Worm (Caenorhabditis elegans) whole organism, L4/young adult: Measurements from ENCODE around the gene F10E9.3.
"Not testable (repeated sequence)": the region's sequence is repeated elsewhere in the genome, so short reads cannot be mapped to it uniquely, and the experiment has no call there.

Experiments
- W03F9.2 ChIP-seq: fragments of 150-350 bp; optimal IDR thresholded peaks from 2 replicates; lab custom pipeline; 2014; ENCODE audit warnings: missing biosample characterization, missing genetic modification characterization
- dao-5 ChIP-seq: sonication (generic microtip); optimal IDR thresholded peaks from 2 replicates; lab custom pipeline; 2016; ENCODE audit warnings: missing genotype, missing genetic modification characterization, moderate library complexity, missing compliant biosample characterization
- him-1 ChIP-seq: sonication (generic microtip); optimal IDR thresholded peaks from 2 replicates; lab custom pipeline; 2016; ENCODE audit warnings: missing genotype, missing genetic modification reagents, missing genetic modification characterization, missing compliant biosample characterization

The F10E9.3 gene

DNA sequence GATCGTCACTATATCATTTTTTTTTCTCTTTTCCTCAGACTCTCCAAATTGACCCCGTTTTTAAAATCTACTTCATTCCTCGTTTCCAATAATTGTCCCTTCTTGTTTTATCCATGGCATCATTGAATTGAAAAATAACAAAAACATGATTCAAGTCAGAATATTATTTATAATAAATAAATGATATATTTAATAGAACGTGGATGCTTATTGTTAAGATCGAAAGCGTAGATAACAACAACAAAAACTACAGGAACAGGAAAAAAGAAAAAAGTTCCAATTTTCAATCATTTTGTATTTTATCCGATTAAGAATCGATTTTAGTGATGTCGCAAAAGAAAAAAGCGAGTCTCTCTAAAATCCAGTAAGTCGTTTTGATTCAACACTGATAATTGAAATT, 1.6 kb downstream of the F10E9.3 start, which contains the start of gene F10E9.2:
TSS of gene F10E9.2 (plus strand) at position 301 of the 400 bp plus-strand sequence.
- TF ChIP-seq W03F9.2 (tag; lab: Kevin White, UChicago) (no peak), dao-5 (tag; lab: Kevin White, UChicago) (no peak), him-1 (tag; lab: Kevin White, UChicago) (no peak)

DNA sequence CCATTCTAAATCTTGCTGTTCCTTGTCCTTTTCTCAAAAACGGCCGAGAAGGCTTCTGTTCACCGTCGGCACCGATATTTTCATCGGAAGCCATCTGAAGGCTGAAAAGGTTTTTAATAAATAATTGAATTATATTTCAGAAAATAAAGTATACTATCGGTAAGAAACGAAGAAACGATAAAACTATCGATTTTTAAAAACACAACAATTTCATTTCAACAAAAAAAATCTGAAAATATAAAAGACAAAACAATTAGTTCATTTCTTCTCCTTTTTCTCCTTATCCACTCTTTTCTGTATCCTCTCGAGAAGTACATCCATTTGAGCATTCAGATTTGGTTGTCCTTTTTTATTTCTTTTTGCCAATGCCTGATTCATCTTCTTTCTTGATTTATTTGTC, 7.7 kb downstream of the F10E9.3 start, which contains the start of gene sas-4:
TSS of gene sas-4 (minus strand) at position 101 of the 400 bp plus-strand sequence.
- TF ChIP-seq W03F9.2 (tag; lab: Kevin White, UChicago): no peak
- no peak for TF ChIP-seq dao-5 (tag; lab: Kevin White, UChicago)
- TF ChIP-seq him-1 (tag; lab: Kevin White, UChicago): no peak

DNA sequence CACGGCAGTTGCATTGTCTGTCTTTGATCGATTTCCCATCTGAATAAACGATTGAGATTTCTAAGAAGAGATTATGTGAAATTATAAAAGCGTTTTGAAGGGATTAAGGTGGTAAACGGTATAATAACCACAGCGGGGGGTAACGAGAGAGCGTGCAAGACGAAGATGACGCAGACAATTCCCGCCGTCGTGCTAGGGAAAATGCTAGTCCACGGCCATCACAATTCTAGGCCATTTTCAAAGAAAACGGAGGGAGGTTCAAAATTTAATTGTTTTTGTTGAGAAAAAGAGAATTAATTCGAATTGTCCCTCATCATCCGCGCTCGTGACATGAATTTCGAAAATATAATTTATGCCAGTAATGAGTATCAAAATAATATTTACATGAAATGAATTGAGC, 8.3 kb downstream of the F10E9.3 start, which contains the start of gene F10E9.11:
TSS of gene F10E9.11 (minus strand) at position 161 of the 400 bp plus-strand sequence.
- TF ChIP-seq dao-5 (tag; lab: Kevin White, UChicago) (no peak), him-1 (tag; lab: Kevin White, UChicago) (no peak), W03F9.2 (tag; lab: Kevin White, UChicago) (peak; percentile 80)

DNA sequence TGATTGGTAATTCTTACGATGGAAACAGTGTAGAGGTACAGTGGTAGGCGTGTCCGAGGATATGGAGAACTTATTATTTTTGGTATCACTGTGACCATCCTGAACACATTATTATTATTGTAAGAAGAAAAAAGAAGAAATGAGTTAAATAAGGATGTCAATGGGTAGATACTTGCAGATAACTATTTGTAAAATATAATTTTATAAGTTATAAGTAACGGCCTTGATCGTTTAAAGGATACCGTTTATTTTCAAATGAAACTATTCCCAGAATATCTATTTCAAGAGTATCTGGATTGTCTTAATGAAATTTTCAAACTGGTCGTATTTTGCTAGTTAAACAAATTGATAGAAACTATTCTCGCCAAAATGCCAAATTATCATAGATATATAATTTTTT, 9.4 kb downstream of the F10E9.3 start, which contains the start of gene F10E9.10:
TSS of gene F10E9.10 (minus strand) at position 101 of the 400 bp plus-strand sequence.
- TF ChIP-seq dao-5 (tag; lab: Kevin White, UChicago) (no peak), W03F9.2 (tag; lab: Kevin White, UChicago) (no peak)

DNA sequence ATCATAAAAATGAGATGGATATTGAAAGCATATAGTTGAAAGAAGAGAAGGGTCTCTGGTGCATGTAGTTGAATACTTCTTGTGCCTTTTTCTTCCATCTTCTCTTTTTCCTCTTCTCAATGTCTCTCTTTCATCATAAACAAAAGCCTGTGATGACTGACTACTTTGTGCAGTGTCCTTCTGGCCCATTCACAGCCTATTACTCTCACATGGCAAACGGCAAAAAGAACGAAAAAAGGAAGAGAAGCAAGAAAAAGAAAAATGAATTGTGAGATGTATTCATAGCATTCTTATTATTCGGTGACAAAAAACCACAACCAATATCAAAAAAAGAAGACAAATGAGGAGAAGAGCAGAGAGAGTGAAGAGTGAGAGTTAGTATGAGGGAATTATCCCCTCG, 10.4 kb downstream of the F10E9.3 start:
- TF ChIP-seq dao-5 (tag; lab: Kevin White, UChicago) (no peak), him-1 (tag; lab: Kevin White, UChicago) (no peak), W03F9.2 (tag; lab: Kevin White, UChicago) (no peak)

DNA sequence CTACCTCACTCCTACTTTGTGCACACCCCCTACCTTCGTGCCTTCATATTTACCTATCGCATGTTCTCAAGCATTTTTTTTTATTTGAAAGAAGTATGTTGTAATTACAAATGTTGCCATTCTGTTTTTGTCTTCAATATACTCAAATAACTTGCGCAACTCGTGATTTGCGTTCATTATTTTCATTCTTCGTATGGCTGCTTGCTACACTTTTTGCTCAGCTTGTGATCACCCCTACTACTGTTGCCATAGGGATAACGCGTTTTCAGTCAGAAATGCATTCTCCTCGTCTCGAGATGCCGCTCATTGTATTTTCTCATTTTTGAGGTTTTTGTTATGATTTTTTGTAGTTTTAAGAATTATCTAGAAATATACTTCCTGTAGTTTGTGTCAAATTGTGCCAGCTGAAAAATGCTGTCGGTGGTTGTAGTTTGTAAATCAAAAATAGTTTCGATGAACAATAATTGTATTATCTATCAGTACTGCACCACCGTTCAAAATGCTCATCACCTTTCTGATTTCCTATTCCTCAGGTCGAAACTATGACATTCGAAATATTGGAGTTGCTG, 11.9 kb downstream of the F10E9.3 start, which contains the start of gene F10E9.1:
TSS of gene F10E9.1 (plus strand) at position 519 of the 569 bp plus-strand sequence.
- no peak for TF ChIP-seq him-1 (tag; lab: Kevin White, UChicago)
- no peak for TF ChIP-seq W03F9.2 (tag; lab: Kevin White, UChicago)
- TF ChIP-seq dao-5 (tag; lab: Kevin White, UChicago): no peak

DNA sequence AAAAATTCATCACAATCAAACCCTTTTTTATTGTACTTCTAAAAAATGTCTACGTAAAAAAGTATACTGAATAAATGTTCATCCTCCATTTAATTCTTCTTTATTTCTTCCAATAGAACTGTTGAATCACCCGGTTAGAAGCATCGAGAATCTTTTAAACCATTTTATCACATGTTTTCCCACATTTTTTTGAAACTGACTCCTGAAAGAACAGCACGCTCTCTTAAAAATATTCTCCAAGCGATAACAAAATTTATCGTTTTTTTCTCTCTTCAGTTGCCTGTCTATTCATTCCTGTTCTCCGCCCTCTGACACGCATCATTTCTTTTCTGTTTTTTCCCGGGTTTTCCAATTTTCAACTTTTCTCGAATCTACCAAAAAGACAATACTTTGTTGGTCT, 13.6 kb downstream of the F10E9.3 start, which contains the start of gene F10E9.12:
TSS of gene F10E9.12 (plus strand) at position 131 of the 400 bp plus-strand sequence.
- TF ChIP-seq W03F9.2 (tag; lab: Kevin White, UChicago) (no peak), dao-5 (tag; lab: Kevin White, UChicago) (no peak), him-1 (tag; lab: Kevin White, UChicago) (no peak)

DNA sequence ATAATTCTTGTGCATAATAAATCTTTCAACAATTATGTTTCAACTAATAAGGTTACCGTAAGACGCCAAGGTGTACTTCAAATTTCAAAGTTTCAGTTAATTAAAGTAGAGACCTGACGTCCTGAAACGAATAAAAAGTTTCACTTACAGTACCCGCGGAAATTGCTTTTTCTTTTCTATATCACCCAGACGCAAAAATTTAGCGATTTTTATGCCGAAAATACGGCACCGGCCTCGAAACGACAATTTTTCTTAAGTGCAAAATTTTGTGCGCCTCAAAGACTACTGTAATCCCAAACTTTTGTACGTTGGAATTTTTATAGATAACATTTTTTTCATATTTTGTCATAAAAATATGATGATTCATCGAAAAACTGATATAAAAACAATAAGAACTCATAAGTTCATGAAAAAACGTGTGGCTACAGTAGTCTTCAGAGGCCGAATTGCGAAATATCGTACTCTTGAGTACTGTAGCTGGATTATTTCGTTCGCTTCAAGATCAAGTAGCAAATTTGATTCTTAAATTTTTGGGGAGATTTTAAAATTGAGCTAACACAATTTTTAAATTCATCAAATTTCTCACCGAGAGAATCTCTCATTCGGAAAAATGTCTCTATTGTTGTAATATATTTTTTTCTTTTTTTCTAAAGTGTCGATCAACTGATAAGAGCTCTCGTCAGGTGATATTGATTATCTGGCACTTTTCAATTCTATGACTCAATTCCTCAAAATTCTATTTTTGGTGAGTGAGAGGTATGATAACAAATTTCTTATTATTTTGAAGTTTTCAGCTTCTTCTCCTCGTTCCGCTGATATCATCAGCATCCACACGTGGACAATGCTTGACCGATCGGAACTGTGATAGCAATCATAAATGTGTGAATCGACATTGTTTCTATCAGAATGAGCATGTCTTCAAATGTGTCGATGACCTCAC, 15.0 kb downstream of the F10E9.3 start, which contains the start of gene ZC262.13:
TSS of gene ZC262.13 (plus strand) at position 641 of the 940 bp plus-strand sequence.
- TF ChIP-seq W03F9.2 (tag; lab: Kevin White, UChicago): no peak

DNA sequence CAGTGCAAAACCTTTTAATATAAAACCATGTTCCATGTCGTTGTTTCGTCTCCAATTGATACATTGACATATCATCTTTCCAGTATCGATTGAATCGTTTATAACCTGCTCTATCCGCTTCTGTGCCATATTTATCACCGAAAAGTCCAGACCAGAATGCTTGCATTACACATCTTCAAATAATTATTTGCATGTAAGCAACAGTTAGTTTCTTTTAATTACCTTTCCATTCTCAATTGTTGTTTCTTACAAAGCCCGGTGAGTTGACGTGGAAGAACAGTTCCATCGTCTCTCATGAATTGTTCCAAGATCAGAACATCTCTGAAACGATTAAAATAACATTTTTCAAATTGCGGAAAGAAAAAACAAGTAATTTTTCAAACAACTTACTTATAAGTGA, 20.4 kb downstream of the F10E9.3 start, which contains the start of gene iglr-2:
TSS of gene iglr-2 (minus strand) at position 101 of the 400 bp plus-strand sequence.
- TF ChIP-seq W03F9.2 (tag; lab: Kevin White, UChicago): no peak
- TF ChIP-seq dao-5 (tag; lab: Kevin White, UChicago): no peak
- TF ChIP-seq him-1 (tag; lab: Kevin White, UChicago): no peak

DNA sequence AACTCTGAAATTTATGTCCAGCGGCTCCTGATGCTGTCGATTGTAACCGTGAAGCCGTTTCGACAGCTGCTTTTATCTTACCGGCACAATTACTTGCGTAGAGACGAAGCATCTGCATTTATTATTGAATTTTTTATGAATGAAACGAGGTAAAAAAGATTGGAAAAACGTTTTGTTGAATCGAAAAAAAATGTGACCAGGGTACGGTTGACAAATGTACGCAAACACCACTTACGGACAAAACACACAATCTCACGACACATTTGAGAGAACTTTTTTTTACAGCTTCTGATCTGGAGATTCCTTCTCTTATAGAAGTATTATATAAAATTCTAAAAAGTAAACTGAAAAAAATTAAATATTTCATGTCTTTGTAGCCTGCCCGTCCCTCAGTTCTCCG, 21.0 kb downstream of the F10E9.3 start, which contains the start of the genes mrps-18A and ZC262.2:
TSS of gene mrps-18A (minus strand) at position 141 of the 400 bp plus-strand sequence.
TSS of gene ZC262.2 (plus strand) at position 284 of the 400 bp plus-strand sequence.
- TF ChIP-seq W03F9.2 (tag; lab: Kevin White, UChicago) (peak; percentile 19), dao-5 (tag; lab: Kevin White, UChicago) (no peak)

DNA sequence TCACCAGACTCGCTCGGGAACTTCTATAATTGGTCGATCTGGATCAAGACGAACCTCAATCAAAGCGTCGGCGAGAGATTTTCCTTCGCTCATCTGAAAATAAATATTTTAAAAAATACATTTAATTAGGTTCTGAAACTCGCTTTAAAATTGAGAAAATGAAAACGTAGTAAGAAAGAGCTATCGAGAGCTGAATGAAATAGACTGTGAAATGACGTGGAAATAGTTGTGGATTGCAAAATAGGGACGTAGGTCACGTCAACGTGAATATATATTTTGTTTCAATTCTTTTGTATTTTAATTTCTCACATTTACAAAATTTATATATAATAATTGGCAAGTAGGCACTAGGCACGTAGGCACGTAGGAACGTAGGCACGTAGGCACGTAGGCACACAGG, 23.6 kb downstream of the F10E9.3 start, which contains the start of gene ZC262.4:
TSS of gene ZC262.4 (minus strand) at position 101 of the 400 bp plus-strand sequence.
- no peak for TF ChIP-seq W03F9.2 (tag; lab: Kevin White, UChicago)
- no peak for TF ChIP-seq him-1 (tag; lab: Kevin White, UChicago)
- no peak for TF ChIP-seq dao-5 (tag; lab: Kevin White, UChicago)

DNA sequence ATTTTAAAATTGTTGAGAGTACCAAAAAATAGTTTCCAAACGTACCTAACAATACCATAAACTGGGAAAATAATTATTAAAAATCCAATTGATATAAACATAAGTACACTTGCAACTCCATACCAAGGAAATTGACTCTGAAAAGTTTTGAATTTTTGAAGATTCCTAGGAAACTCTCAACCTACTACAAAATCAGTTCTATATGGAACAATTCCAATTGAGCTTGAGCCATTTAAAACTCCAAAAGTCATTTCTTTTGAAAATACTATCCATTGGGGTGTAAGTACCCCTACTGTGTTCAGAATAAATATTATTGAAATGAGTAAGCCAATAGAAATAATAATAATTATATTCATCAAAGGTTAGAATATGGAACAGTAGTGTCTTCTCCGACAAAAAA, 28.6 kb downstream of the F10E9.3 start, which contains the start of gene clc-28:
TSS of gene clc-28 (minus strand) at position 101 of the 400 bp plus-strand sequence.
- TF ChIP-seq him-1, dao-5, W03F9.2 (tag; lab: Kevin White, UChicago): not testable (repeated sequence)
